Fruit fly (Drosophila melanogaster) whole organism, prepupa: Measurements from ENCODE around the gene Bicra.

Source experiments
- Blimp-1 ChIP-seq: fragments of 200-800 bp; sonication (Bioruptor generic); optimal IDR thresholded peaks from 3 replicates; lab custom pipeline; 2017; ENCODE audit warnings: missing biosample characterization, missing genetic modification characterization, mild to moderate bottlenecking, moderate library complexity, missing genetic modification reagents
- CG10631 ChIP-seq: fragments of 200-800 bp; sonication (Bioruptor generic); optimal IDR thresholded peaks from 2 replicates; lab custom pipeline; 2016; ENCODE audit warnings: missing biosample characterization, missing genetic modification characterization
- CG11294 ChIP-seq: fragments of 200-800 bp; sonication (Bioruptor generic); IDR thresholded peaks from 2 replicates; pipeline ENCODE4 v1.3.6; 2022; ENCODE audit warnings: missing biosample characterization, missing genetic modification characterization
- CG11762 ChIP-seq: fragments of 200-800 bp; sonication (Bioruptor generic); optimal IDR thresholded peaks from 3 replicates; lab custom pipeline; 2016; ENCODE audit warnings: missing biosample characterization, missing genetic modification characterization; ENCODE audit not compliant: insufficient read depth
- CG11902 ChIP-seq: fragments of 200-800 bp; sonication (Bioruptor generic); optimal IDR thresholded peaks from 3 replicates; lab custom pipeline; 2016; ENCODE audit warnings: missing biosample characterization, missing genetic modification characterization
- CG1621 ChIP-seq: fragments of 200-800 bp; sonication (Bioruptor generic); optimal IDR thresholded peaks from 3 replicates; lab custom pipeline; 2018; ENCODE audit warnings: missing biosample characterization, mild to moderate bottlenecking, missing genetic modification characterization
- CG16779 ChIP-seq: fragments of 200-800 bp; sonication (Bioruptor generic); optimal IDR thresholded peaks from 3 replicates; lab custom pipeline; 2017; ENCODE audit warnings: missing biosample characterization, mild to moderate bottlenecking, missing genetic modification characterization
- CG3032 ChIP-seq: fragments of 200-800 bp; optimal IDR thresholded peaks from 2 replicates; lab custom pipeline; 2019; ENCODE audit warnings: missing biosample characterization, mild to moderate bottlenecking, missing genetic modification characterization, moderate library complexity
- CG32006 ChIP-seq: fragments of 200-800 bp; sonication (Bioruptor generic); optimal IDR thresholded peaks from 3 replicates; lab custom pipeline; 2017; ENCODE audit warnings: missing biosample characterization, mild to moderate bottlenecking, missing genetic modification characterization
- CG34406 ChIP-seq: fragments of 200-800 bp; sonication (Bioruptor generic); optimal IDR thresholded peaks from 3 replicates; lab custom pipeline; 2016; ENCODE audit warnings: missing biosample characterization, missing genetic modification characterization
- CG3919 ChIP-seq: fragments of 200-800 bp; sonication (Bioruptor generic); optimal IDR thresholded peaks from 3 replicates; lab custom pipeline; 2016; ENCODE audit warnings: missing biosample characterization, missing genetic modification characterization
- CG4318 ChIP-seq: fragments of 200-800 bp; sonication (Bioruptor generic); optimal IDR thresholded peaks from 3 replicates; lab custom pipeline; 2017; ENCODE audit warnings: missing biosample characterization, mild to moderate bottlenecking, missing genetic modification characterization
- CG6163 ChIP-seq: fragments of 200-800 bp; sonication (Bioruptor generic); IDR thresholded peaks from 3 replicates; pipeline ENCODE4 v1.3.6; 2022; ENCODE audit warnings: missing biosample characterization, missing genetic modification characterization
- CG6276 ChIP-seq: fragments of 200-800 bp; sonication (Bioruptor generic); optimal IDR thresholded peaks from 2 replicates; lab custom pipeline; 2017; ENCODE audit warnings: missing biosample characterization, mild to moderate bottlenecking, missing genetic modification characterization
- CG6792 ChIP-seq: fragments of 200-800 bp; sonication (Bioruptor generic); optimal IDR thresholded peaks from 3 replicates; lab custom pipeline; 2016; ENCODE audit warnings: missing biosample characterization, missing genetic modification characterization
- CG6808 ChIP-seq: fragments of 200-800 bp; sonication (Bioruptor generic); optimal IDR thresholded peaks from 3 replicates; lab custom pipeline; 2017; ENCODE audit warnings: missing biosample characterization, missing genetic modification characterization, mild to moderate bottlenecking, moderate library complexity, missing genetic modification reagents
- CG6854 ChIP-seq: fragments of 200-800 bp; sonication (Bioruptor generic); optimal IDR thresholded peaks from 2 replicates; lab custom pipeline; 2017; ENCODE audit warnings: missing biosample characterization, mild to moderate bottlenecking, missing genetic modification characterization
- CG7368 ChIP-seq: fragments of 200-800 bp; sonication (Bioruptor generic); optimal IDR thresholded peaks from 3 replicates; lab custom pipeline; 2016; ENCODE audit warnings: missing biosample characterization, missing genetic modification characterization
- CG8119 ChIP-seq: fragments of 200-800 bp; sonication (Bioruptor generic); IDR thresholded peaks from 3 replicates; pipeline ENCODE4 v1.3.6; 2022; ENCODE audit warnings: missing biosample characterization, missing genetic modification characterization
- CG8319 ChIP-seq: fragments of 200-800 bp; sonication (Bioruptor generic); optimal IDR thresholded peaks from 3 replicates; lab custom pipeline; 2016; ENCODE audit warnings: missing biosample characterization, missing genetic modification characterization
- CG8632 ChIP-seq: fragments of 200-800 bp; sonication (Bioruptor generic); optimal IDR thresholded peaks from 3 replicates; lab custom pipeline; 2016; ENCODE audit warnings: missing biosample characterization, missing genetic modification characterization
- CG9139 ChIP-seq: fragments of 200-800 bp; sonication (Bioruptor generic); optimal IDR thresholded peaks from 3 replicates; lab custom pipeline; 2017; ENCODE audit warnings: missing biosample characterization, mild to moderate bottlenecking, missing genetic modification characterization
- Eip75B ChIP-seq: fragments of 200-800 bp; sonication (Bioruptor generic); optimal IDR thresholded peaks from 3 replicates; lab custom pipeline; 2016; ENCODE audit warnings: missing biosample characterization, missing genetic modification characterization
- Eip78C ChIP-seq: fragments of 200-800 bp; sonication (Bioruptor generic); peaks from one replicate; lab custom pipeline; 2016; ENCODE audit warnings: missing biosample characterization, missing genetic modification characterization
- Eip93F ChIP-seq: fragments of 200-800 bp; sonication (Bioruptor generic); optimal IDR thresholded peaks from 2 replicates; lab custom pipeline; 2016; ENCODE audit warnings: missing biosample characterization, mild to moderate bottlenecking, missing genetic modification characterization
- Ets96B ChIP-seq: fragments of 200-800 bp; optimal IDR thresholded peaks from 2 replicates; lab custom pipeline; 2019; ENCODE audit warnings: missing biosample characterization, mild to moderate bottlenecking, missing genetic modification characterization, moderate library complexity
- Gug ChIP-seq: fragments of 200-800 bp; sonication (Bioruptor generic); IDR thresholded peaks from 2 replicates; pipeline ENCODE4 v1.3.6; 2022; ENCODE audit warnings: missing biosample characterization, missing genetic modification characterization
- Hr38 ChIP-seq: sonication (Bioruptor generic); optimal IDR thresholded peaks from 2 replicates; lab custom pipeline; 2016; ENCODE audit warnings: missing biosample characterization, missing genetic modification characterization
- Hr39 ChIP-seq: fragments of 200-800 bp; sonication (Bioruptor generic); optimal IDR thresholded peaks from 2 replicates; lab custom pipeline; 2016; ENCODE audit warnings: missing biosample characterization, missing genetic modification characterization
- Hr4 ChIP-seq: fragments of 200-800 bp; sonication (Bioruptor generic); optimal IDR thresholded peaks from 3 replicates; lab custom pipeline; 2016; ENCODE audit warnings: missing biosample characterization, missing genetic modification characterization
- Lpt ChIP-seq: fragments of 200-800 bp; sonication (Bioruptor generic); optimal IDR thresholded peaks from 3 replicates; lab custom pipeline; 2016; ENCODE audit warnings: missing biosample characterization, missing genetic modification characterization
- Met ChIP-seq: fragments of 200-800 bp; sonication (Bioruptor generic); optimal IDR thresholded peaks from 3 replicates; lab custom pipeline; 2016; ENCODE audit warnings: missing biosample characterization, missing genetic modification characterization
- OdsH ChIP-seq: fragments of 200-800 bp; sonication (Bioruptor generic); optimal IDR thresholded peaks from 3 replicates; lab custom pipeline; 2016; ENCODE audit warnings: missing biosample characterization, missing genetic modification characterization
- Smox ChIP-seq: fragments of 200-800 bp; sonication (Bioruptor generic); optimal IDR thresholded peaks from 3 replicates; lab custom pipeline; 2016; ENCODE audit warnings: missing biosample characterization, missing genetic modification characterization
- Sox102F ChIP-seq: fragments of 200-800 bp; sonication (Bioruptor generic); optimal IDR thresholded peaks from 2 replicates; lab custom pipeline; 2016; ENCODE audit warnings: missing biosample characterization, mild to moderate bottlenecking, missing genetic modification characterization
- Sox14 ChIP-seq: fragments of 200-800 bp; sonication (Bioruptor generic); optimal IDR thresholded peaks from 3 replicates; lab custom pipeline; 2016; ENCODE audit warnings: missing biosample characterization, missing genetic modification characterization
- Sox15 ChIP-seq: fragments of 200-800 bp; sonication (Bioruptor generic); optimal IDR thresholded peaks from 3 replicates; lab custom pipeline; 2016; ENCODE audit warnings: missing biosample characterization, missing genetic modification characterization
- acj6 ChIP-seq: fragments of 200-800 bp; sonication (Bioruptor generic); optimal IDR thresholded peaks from 3 replicates; lab custom pipeline; 2016; ENCODE audit warnings: missing biosample characterization, missing genetic modification characterization
- cyc ChIP-seq: fragments of 200-800 bp; sonication (Bioruptor generic); optimal IDR thresholded peaks from 3 replicates; lab custom pipeline; 2016; ENCODE audit warnings: missing biosample characterization, missing genetic modification characterization
- dac ChIP-seq: fragments of 200-800 bp; sonication (Bioruptor generic); optimal IDR thresholded peaks from 2 replicates; lab custom pipeline; 2017; ENCODE audit warnings: missing biosample characterization, mild to moderate bottlenecking, missing genetic modification characterization
- dsx ChIP-seq: fragments of 200-800 bp; optimal IDR thresholded peaks from 3 replicates; lab custom pipeline; 2019; ENCODE audit warnings: missing biosample characterization, mild to moderate bottlenecking, missing genetic modification characterization, moderate library complexity; ENCODE audit not compliant: poor library complexity, severe bottlenecking
- esn ChIP-seq: fragments of 200-800 bp; sonication (Bioruptor generic); optimal IDR thresholded peaks from 2 replicates; lab custom pipeline; 2016; ENCODE audit warnings: missing biosample characterization, mild to moderate bottlenecking, missing genetic modification characterization, moderate library complexity
- fd59A ChIP-seq: fragments of 200-800 bp; sonication (Bioruptor generic); optimal IDR thresholded peaks from 2 replicates; lab custom pipeline; 2017; ENCODE audit warnings: missing biosample characterization, mild to moderate bottlenecking, missing genetic modification characterization, missing genetic modification reagents
- fd85E ChIP-seq: fragments of 200-800 bp; sonication (Bioruptor generic); optimal IDR thresholded peaks from 3 replicates; lab custom pipeline; 2016; ENCODE audit warnings: missing biosample characterization, missing genetic modification characterization
- lz ChIP-seq: fragments of 200-800 bp; sonication (Bioruptor generic); optimal IDR thresholded peaks from 3 replicates; lab custom pipeline; 2016; ENCODE audit warnings: missing biosample characterization, missing genetic modification characterization
- net ChIP-seq: fragments of 200-800 bp; sonication (Bioruptor generic); optimal IDR thresholded peaks from 3 replicates; lab custom pipeline; 2016; ENCODE audit warnings: missing biosample characterization, missing genetic modification characterization
- pdm3 ChIP-seq: fragments of 200-800 bp; sonication (Bioruptor generic); optimal IDR thresholded peaks from 3 replicates; lab custom pipeline; 2016; ENCODE audit warnings: missing biosample characterization, missing genetic modification characterization
- salr ChIP-seq, 2 experiments: fragments of 200-800 bp; sonication (Bioruptor generic); optimal IDR thresholded peaks; 3 replicates each; lab custom pipeline; 2016 to 2018; ENCODE audit warnings: missing biosample characterization in 2 of 2, missing genetic modification characterization in 2 of 2, mild to moderate bottlenecking in 1 of 2
- ss ChIP-seq, 2 experiments: fragments of 200-800 bp; sonication (Bioruptor generic); optimal IDR thresholded peaks; 2 replicates in 1 of 2; 3 replicates in 1 of 2; lab custom pipeline; 2017 to 2018; ENCODE audit warnings: mild to moderate bottlenecking in 2 of 2, missing biosample characterization in 2 of 2, missing genetic modification characterization in 2 of 2, moderate library complexity in 1 of 2

Bicra gene

dm6 chr3R:29157418-29158398 is 94.9 kb downstream of the Bicra start, which contains the start of gene rdog:
Gene rdog, plus strand, starts transcription at chr3R:29158122.
- TF ChIP-seq Sox15 (GFP tag; lab: Kevin White, UChicago), result peak; percentile 74
- TF ChIP-seq CG7368 (GFP tag; lab: Kevin White, UChicago), result peak; percentile 50
- peak; percentile 89 for TF ChIP-seq Eip75B (GFP tag; lab: Kevin White, UChicago)
- TF ChIP-seq OdsH, result peak; percentile 83
- TF ChIP-seq pdm3 (GFP tag; lab: Kevin White, UChicago), result peak; percentile 85
- TF ChIP-seq CG6792 (GFP tag; lab: Kevin White, UChicago), result peak; percentile 88
- no peak for TF ChIP-seq CG4318 (GFP tag; lab: Kevin White, UChicago)
- TF ChIP-seq Smox (GFP tag; lab: Kevin White, UChicago), result peak; percentile 85
- TF ChIP-seq CG11762 (GFP tag; lab: Kevin White, UChicago), result peak; percentile 74
- TF ChIP-seq fd59A (GFP tag; lab: Kevin White, UChicago), result peak; percentile 70
- TF ChIP-seq cyc (GFP tag; lab: Kevin White, UChicago), result peak; percentile 86
- peak; percentile 46 for TF ChIP-seq Gug (GFP tag; lab: Robert Waterston, UW)
- TF ChIP-seq CG3919 (GFP tag; lab: Kevin White, UChicago), result peak; percentile 87
- peak; percentile 75 for TF ChIP-seq CG8119 (GFP tag; lab: Robert Waterston, UW)
- TF ChIP-seq net (GFP tag; lab: Kevin White, UChicago), result peak; percentile 78
- peak; percentile 37 to 89 for TF ChIP-seq salr (GFP tag; optimal IDR thresholded peaks at IDR 0.05; lab: Kevin White, UChicago)
- TF ChIP-seq esn, result peak; percentile 93
- peak; percentile 81 for TF ChIP-seq CG8632
- TF ChIP-seq lz (GFP tag; lab: Kevin White, UChicago), result peak; percentile 89
- no peak for TF ChIP-seq CG9139
- peak; percentile 86 for TF ChIP-seq CG8319
- no peak for TF ChIP-seq fd85E (GFP tag; lab: Kevin White, UChicago)
- peak; percentile 56 for TF ChIP-seq dac
- peak; percentile 67 for TF ChIP-seq CG6276 (GFP tag; lab: Kevin White, UChicago)
- TF ChIP-seq CG3032 (tag; lab: Kevin White, UChicago), result peak; percentile 59
- TF ChIP-seq CG10631 (GFP tag; lab: Kevin White, UChicago), result peak; percentile 85
- peak; percentile 65 for TF ChIP-seq CG16779 (tag; lab: Kevin White, UChicago)
- peak; percentile 61 for TF ChIP-seq dsx (GFP tag; lab: Kevin White, UChicago)
- peak; percentile 87 for TF ChIP-seq Sox14 (GFP tag; lab: Kevin White, UChicago)
- TF ChIP-seq acj6, result peak; percentile 88
- TF ChIP-seq Ets96B (tag; lab: Kevin White, UChicago), result peak; percentile 52
- TF ChIP-seq Hr39 (GFP tag; lab: Kevin White, UChicago), result peak; percentile 89
- TF ChIP-seq CG6854 (GFP tag; lab: Kevin White, UChicago), result peak; percentile 78
- TF ChIP-seq CG32006, result peak; percentile 88
- TF ChIP-seq Hr4 (GFP tag; lab: Kevin White, UChicago), result peak; percentile 88
- peak; percentile 98 for TF ChIP-seq Eip78C
- TF ChIP-seq CG6163 (GFP tag; lab: Robert Waterston, UW), result no peak
- TF ChIP-seq CG11902 (GFP tag; lab: Kevin White, UChicago), result peak; percentile 73
- peak; percentile 64 for TF ChIP-seq Blimp-1 (GFP tag; lab: Kevin White, UChicago)
- TF ChIP-seq Eip93F, result no peak
- TF ChIP-seq ss (GFP tag; optimal IDR thresholded peaks at IDR 0.05; lab: Kevin White, UChicago), result peak in 1 of 2 experiments; percentile 85
- peak; percentile 41 for TF ChIP-seq Lpt (GFP tag; lab: Kevin White, UChicago)
- peak; percentile 82 for TF ChIP-seq CG1621 (tag; lab: Kevin White, UChicago)
- no peak for TF ChIP-seq Hr38 (GFP tag; lab: Kevin White, UChicago)
- peak; percentile 90 for TF ChIP-seq Met (GFP tag; lab: Kevin White, UChicago)
- TF ChIP-seq Sox102F (GFP tag; lab: Kevin White, UChicago), result peak; percentile 90
- peak; percentile 78 for TF ChIP-seq CG34406 (GFP tag; lab: Kevin White, UChicago)
- TF ChIP-seq CG6808 (GFP tag; lab: Kevin White, UChicago), result peak; percentile 81
- TF ChIP-seq CG11294 (GFP tag; lab: Robert Waterston, UW), result no peak
